Worm (Caenorhabditis elegans): ENCODE measurements around the gene taf-2.

The taf-2 gene

ce11 chrIV:3621805-3622355, 28.5 kb upstream of the taf-2 start:
- TF ChIP-seq fkh-10 (GFP tag; optimal IDR thresholded peaks at IDR 0.05) (no peak), lin-15B (tag; optimal IDR thresholded peaks at IDR 0.05) (no peak), snpc-4 (tag; optimal IDR thresholded peaks at IDR 0.05) (no peak), skn-1 (tag; optimal IDR thresholded peaks at IDR 0.05) (no peak), sea-2 (GFP tag; optimal IDR thresholded peaks at IDR 0.05) (no peak), fkh-2 (tag; optimal IDR thresholded peaks at IDR 0.05) (no peak), elt-2 (tag; optimal IDR thresholded peaks at IDR 0.05) (no peak), nhr-76 (tag; optimal IDR thresholded peaks at IDR 0.05) (no peak), elt-1 (tag; optimal IDR thresholded peaks at IDR 0.05) (no peak), nhr-67 (tag; optimal IDR thresholded peaks at IDR 0.05) (no peak), eor-1 (tag; optimal IDR thresholded peaks at IDR 0.05) (no peak), nhr-12 (tag; optimal IDR thresholded peaks at IDR 0.05) (no peak), unc-39 (tag; optimal IDR thresholded peaks at IDR 0.05) (no peak), tbx-2 (tag; optimal IDR thresholded peaks at IDR 0.05) (no peak), mdl-1 (tag; optimal IDR thresholded peaks at IDR 0.05) (no peak), nfya-1 (tag; optimal IDR thresholded peaks at IDR 0.05; ENCODE audit: insufficient read depth) (no peak), unc-62 (GFP tag; optimal IDR thresholded peaks at IDR 0.05) (no peak), nhr-28 (tag; optimal IDR thresholded peaks at IDR 0.05) (no peak), hmg-11 (tag; optimal IDR thresholded peaks at IDR 0.05) (no peak), aly-2 (tag; optimal IDR thresholded peaks at IDR 0.05) (no peak)

ce11 chrIV:3618719-3619118, 25.3 kb upstream of the taf-2 start:
- TF ChIP-seq fkh-2 (tag; optimal IDR thresholded peaks at IDR 0.05) (no peak), nhr-237 (tag; optimal IDR thresholded peaks at IDR 0.05) (no peak), snpc-4 (tag; optimal IDR thresholded peaks at IDR 0.05) (no peak), nhr-28 (tag; optimal IDR thresholded peaks at IDR 0.05) (no peak), nhr-25 (tag; optimal IDR thresholded peaks at IDR 0.05) (no peak), nhr-43 (tag; optimal IDR thresholded peaks at IDR 0.05; ENCODE audit: poor library complexity, severe bottlenecking) (no peak), hmg-11 (tag; optimal IDR thresholded peaks at IDR 0.05) (no peak), elt-3 (tag; optimal IDR thresholded peaks at IDR 0.05) (no peak), elt-2 (tag; optimal IDR thresholded peaks at IDR 0.05) (no peak), skn-1 (tag; optimal IDR thresholded peaks at IDR 0.05) (no peak), aly-2 (tag; optimal IDR thresholded peaks at IDR 0.05) (no peak)

- TF ChIP-seq elt-2 (tag; optimal IDR thresholded peaks at IDR 0.05) (peak; percentile 90), pqm-1 (tag; optimal IDR thresholded peaks at IDR 0.05) (peak; percentile 43), nfya-1 (tag; optimal IDR thresholded peaks at IDR 0.05; ENCODE audit: insufficient read depth) (peak; percentile 38), nhr-43 (tag; optimal IDR thresholded peaks at IDR 0.05; ENCODE audit: poor library complexity, severe bottlenecking) (no peak)
These were observed 19.7 kb upstream of the taf-2 start, which contains the start of gene ltah-1.2 for ce11 chrIV:3613022-3613605. TSS of gene ltah-1.2 (minus strand) at chrIV:3613072.

- no peak for TF ChIP-seq nhr-25 (tag; optimal IDR thresholded peaks at IDR 0.05)
- no peak for TF ChIP-seq hmg-11 (tag; optimal IDR thresholded peaks at IDR 0.05)
- no peak for TF ChIP-seq nhr-11 (tag; optimal IDR thresholded peaks at IDR 0.05)
- TF ChIP-seq elt-2 (tag; optimal IDR thresholded peaks at IDR 0.05): peak; percentile 100
- TF ChIP-seq daf-12 (tag; optimal IDR thresholded peaks at IDR 0.05): no peak
- TF ChIP-seq fkh-10 (GFP tag; optimal IDR thresholded peaks at IDR 0.05): no peak
- no peak for TF ChIP-seq nhr-77 (tag; optimal IDR thresholded peaks at IDR 0.05)
- TF ChIP-seq nhr-23 (tag; optimal IDR thresholded peaks at IDR 0.05): no peak
- TF ChIP-seq elt-1 (tag; optimal IDR thresholded peaks at IDR 0.05): no peak
- TF ChIP-seq lin-39 (tag; optimal IDR thresholded peaks at IDR 0.05): no peak
- TF ChIP-seq lin-15B (tag; optimal IDR thresholded peaks at IDR 0.05): no peak
- TF ChIP-seq sea-2 (GFP tag; optimal IDR thresholded peaks at IDR 0.05): no peak
- TF ChIP-seq tbx-2 (tag; optimal IDR thresholded peaks at IDR 0.05): no peak
- TF ChIP-seq ztf-11 (tag; optimal IDR thresholded peaks at IDR 0.05): no peak
- TF ChIP-seq zag-1 (tag; optimal IDR thresholded peaks at IDR 0.05): no peak
- no peak for TF ChIP-seq ztf-4 (tag; optimal IDR thresholded peaks at IDR 0.05)
- no peak for TF ChIP-seq snpc-4 (tag; optimal IDR thresholded peaks at IDR 0.05)
- no peak for TF ChIP-seq unc-39 (tag; optimal IDR thresholded peaks at IDR 0.05)
- TF ChIP-seq nhr-12 (tag; optimal IDR thresholded peaks at IDR 0.05): no peak
- TF ChIP-seq ceh-82 (tag; optimal IDR thresholded peaks at IDR 0.05): no peak
- TF ChIP-seq R02D3.7 (tag; optimal IDR thresholded peaks at IDR 0.05): no peak
- TF ChIP-seq unc-62 (GFP tag; optimal IDR thresholded peaks at IDR 0.05): no peak
- TF ChIP-seq nfya-1 (tag; optimal IDR thresholded peaks at IDR 0.05; ENCODE audit: insufficient read depth): no peak
- peak; percentile 13 for TF ChIP-seq pha-4 (tag; optimal IDR thresholded peaks at IDR 0.05)
- TF ChIP-seq elt-3 (tag; optimal IDR thresholded peaks at IDR 0.05): no peak
- TF ChIP-seq mml-1 (tag; optimal IDR thresholded peaks at IDR 0.05): no peak
- TF ChIP-seq nhr-28 (tag; optimal IDR thresholded peaks at IDR 0.05): no peak
- no peak for TF ChIP-seq ceh-28 (tag; optimal IDR thresholded peaks at IDR 0.05)
- TF ChIP-seq nhr-76 (tag; optimal IDR thresholded peaks at IDR 0.05): no peak
- peak; percentile 90 for TF ChIP-seq jun-1 (tag; optimal IDR thresholded peaks at IDR 0.05)
- peak; percentile 99 for TF ChIP-seq pqm-1 (tag; optimal IDR thresholded peaks at IDR 0.05)
- no peak for TF ChIP-seq fkh-2 (tag; optimal IDR thresholded peaks at IDR 0.05)
- no peak for TF ChIP-seq ZK546.5 (tag; optimal IDR thresholded peaks at IDR 0.05)
- TF ChIP-seq ceh-9 (tag; optimal IDR thresholded peaks at IDR 0.05): no peak
- TF ChIP-seq egl-5 (tag; optimal IDR thresholded peaks at IDR 0.05): no peak
- TF ChIP-seq egl-27 (tag; optimal IDR thresholded peaks at IDR 0.05): peak; percentile 22
These were observed 18.4 kb upstream of the taf-2 start for ce11 chrIV:3611845-3612244.
